Worm (Caenorhabditis elegans): ENCODE results near the gene ugt-62.

ugt-62 gene

DNA sequence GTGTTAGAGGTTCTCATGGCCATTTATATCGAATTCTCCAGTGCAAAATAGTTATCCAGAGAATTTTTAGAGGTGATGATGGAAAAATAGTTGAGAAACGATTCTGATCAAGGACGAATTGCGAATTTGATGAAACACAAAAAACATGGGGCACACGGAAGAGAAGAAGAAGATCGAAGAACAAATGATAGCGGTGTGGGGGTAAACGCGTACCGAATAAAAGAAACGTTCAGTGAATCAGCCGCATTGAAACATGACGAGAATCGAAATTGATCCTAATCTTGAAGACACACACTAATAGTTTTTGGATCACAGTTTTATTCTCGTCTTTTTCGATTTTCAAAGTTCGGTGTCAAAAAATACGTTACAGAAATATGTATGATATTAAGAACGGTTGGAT is 45.2 kb downstream of the ugt-62 start:
- no peak for TF ChIP-seq F16B12.6 (tag; optimal IDR thresholded peaks at IDR 0.05)
- TF ChIP-seq blmp-1 (tag; optimal IDR thresholded peaks at IDR 0.05) = peak; percentile 36

DNA sequence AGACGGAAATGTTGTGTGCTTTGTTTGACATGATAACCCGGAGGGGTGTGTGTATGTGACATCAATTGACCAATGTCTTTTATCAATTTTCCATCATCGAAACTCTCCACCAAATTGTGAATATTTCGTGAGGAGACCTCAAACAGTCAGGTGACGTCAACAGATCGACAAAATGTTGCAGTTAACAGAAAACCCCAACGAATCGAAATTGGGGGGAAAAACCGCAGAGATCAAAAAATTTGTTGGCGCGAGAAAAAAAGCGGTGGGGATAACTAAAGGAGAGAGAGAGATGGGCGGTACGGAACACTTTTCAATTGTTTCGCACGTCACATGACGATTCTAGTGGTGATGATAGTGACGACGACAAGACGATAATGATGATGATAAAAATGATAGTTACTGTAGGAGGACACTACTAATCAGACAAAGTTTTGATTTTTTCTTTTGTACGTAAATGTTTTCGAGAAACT is 45.8 kb downstream of the ugt-62 start:
- TF ChIP-seq ces-1 (GFP tag; optimal IDR thresholded peaks at IDR 0.05) = no peak
- peak; percentile 45 for TF ChIP-seq skn-1 (tag; optimal IDR thresholded peaks at IDR 0.05)
- peak; percentile 4 for TF ChIP-seq mef-2 (tag; optimal IDR thresholded peaks at IDR 0.05)
- TF ChIP-seq nhr-90 (tag; optimal IDR thresholded peaks at IDR 0.05; ENCODE audit: poor library complexity) = peak; percentile 78
- peak; percentile 26 to 63 for TF ChIP-seq lsy-2 (tag; optimal IDR thresholded peaks at IDR 0.05)
- no peak for TF ChIP-seq efl-3 (GFP tag; optimal IDR thresholded peaks at IDR 0.05)
- peak; percentile 39 for TF ChIP-seq nhr-77 (tag; optimal IDR thresholded peaks at IDR 0.05)
- TF ChIP-seq mdl-1 (tag; optimal IDR thresholded peaks at IDR 0.05) = peak in 1 of 2 experiments; percentile 69
- TF ChIP-seq lin-39 (tag; optimal IDR thresholded peaks at IDR 0.05) = no peak
- TF ChIP-seq nhr-237 (tag; optimal IDR thresholded peaks at IDR 0.05) = no peak
- peak; percentile 54 for TF ChIP-seq tbx-2 (tag; optimal IDR thresholded peaks at IDR 0.05)
- peak; percentile 76 for TF ChIP-seq nhr-20 (tag; optimal IDR thresholded peaks at IDR 0.05)
- TF ChIP-seq unc-30 (tag; optimal IDR thresholded peaks at IDR 0.05) = no peak
- TF ChIP-seq mep-1 (tag; optimal IDR thresholded peaks at IDR 0.05) = peak; percentile 15
- TF ChIP-seq nhr-47 (tag; optimal IDR thresholded peaks at IDR 0.05) = peak; percentile 37
- TF ChIP-seq blmp-1 (tag; optimal IDR thresholded peaks at IDR 0.05) = peak; percentile 90
- TF ChIP-seq lin-14 (GFP tag; optimal IDR thresholded peaks at IDR 0.05) = peak; percentile 76
- TF ChIP-seq nhr-19 (GFP tag; conservative IDR thresholded peaks at IDR 0.05) = peak; percentile 60
- peak; percentile 96 for TF ChIP-seq nhr-85 (tag)
- peak in 1 of 2 experiments; percentile 12 for TF ChIP-seq efl-1 (optimal IDR thresholded peaks at IDR 0.05)
- peak in 1 of 2 experiments; percentile 22 for TF ChIP-seq efl-1 (GFP tag; optimal IDR thresholded peaks at IDR 0.05 in 1 of 2)
- peak; percentile 9 for TF ChIP-seq pax-3 (tag; optimal IDR thresholded peaks at IDR 0.05)
- peak; percentile 75 for TF ChIP-seq snu-23 (GFP tag; optimal IDR thresholded peaks at IDR 0.05)
- TF ChIP-seq aha-1 (tag; optimal IDR thresholded peaks at IDR 0.05) = no peak
- TF ChIP-seq dpl-1 (GFP tag; optimal IDR thresholded peaks at IDR 0.05) = peak; percentile 23 to 49 (median 32)
- peak; percentile 25 to 74 for TF ChIP-seq lin-35 (GFP tag; optimal IDR thresholded peaks at IDR 0.05)
- no peak for TF ChIP-seq dsc-1 (tag; optimal IDR thresholded peaks at IDR 0.05)
- peak; percentile 59 for TF ChIP-seq elt-2 (tag; optimal IDR thresholded peaks at IDR 0.05)
- TF ChIP-seq unc-130 (tag; optimal IDR thresholded peaks at IDR 0.05) = peak; percentile 49
- no peak for TF ChIP-seq isw-1 (GFP tag; IDR thresholded peaks at IDR 0.05)
- peak; percentile 4 for TF ChIP-seq xbp-1 (tag; optimal IDR thresholded peaks at IDR 0.05)
- TF ChIP-seq pqm-1 (tag; optimal IDR thresholded peaks at IDR 0.05) = no peak
- TF ChIP-seq C16A3.4 (tag; optimal IDR thresholded peaks at IDR 0.05) = peak; percentile 41
- TF ChIP-seq nhr-71 (tag; optimal IDR thresholded peaks at IDR 0.05) = peak; percentile 75
- TF ChIP-seq Y116A8C.19 (tag; optimal IDR thresholded peaks at IDR 0.05; ENCODE audit: borderline replicate concordance) = no peak
- peak in 4 of 6 experiments; percentile 50 to 99 (median 70) for TF ChIP-seq elt-3 (tag; optimal IDR thresholded peaks at IDR 0.05)
- peak; percentile 12 for TF ChIP-seq pag-3 (tag; optimal IDR thresholded peaks at IDR 0.05; ENCODE audit: borderline replicate concordance, insufficient read depth)
- no peak for TF ChIP-seq unc-62 (GFP tag; optimal IDR thresholded peaks at IDR 0.05)

DNA sequence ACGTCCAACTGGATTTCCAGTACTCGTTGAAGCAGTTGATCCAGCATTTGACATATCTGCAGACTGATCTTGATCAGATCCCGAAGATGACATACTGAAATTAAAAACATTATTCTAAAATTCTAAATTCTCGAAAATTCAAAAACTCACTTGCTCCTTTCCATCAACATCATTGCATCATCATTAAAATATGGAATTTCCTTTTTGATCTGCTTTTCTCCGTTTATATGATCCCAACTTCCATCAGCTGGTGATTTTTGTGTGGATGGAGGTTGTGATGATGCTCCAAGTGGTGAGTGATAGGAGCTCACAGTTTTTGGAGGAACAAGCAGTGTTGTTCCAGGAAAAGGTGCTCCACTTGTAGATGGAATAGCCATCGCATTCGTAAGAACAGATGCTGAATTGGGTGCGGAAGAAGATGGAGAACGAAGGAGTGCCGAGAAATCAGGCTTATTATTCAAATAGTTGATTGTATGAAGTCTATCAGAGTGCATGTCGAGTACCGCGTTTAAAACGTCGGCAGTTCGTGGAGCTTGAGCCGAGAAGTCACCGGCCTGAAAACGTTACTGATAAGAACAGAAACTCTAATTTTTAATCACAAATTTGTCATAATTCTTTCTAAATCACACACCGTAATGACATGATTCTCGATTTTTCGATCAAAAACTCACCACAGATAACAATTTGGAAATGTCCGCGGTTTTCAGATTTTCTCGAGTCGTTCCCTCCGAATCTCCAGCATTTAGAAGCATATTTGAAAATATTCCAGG is 47.2 kb downstream of the ugt-62 start:
- no peak for TF ChIP-seq efl-1 (optimal IDR thresholded peaks at IDR 0.05)
- peak in 1 of 2 experiments; percentile 3 for TF ChIP-seq efl-1 (GFP tag; optimal IDR thresholded peaks at IDR 0.05 in 1 of 2)
- TF ChIP-seq ets-5 (GFP tag; IDR thresholded peaks at IDR 0.05) = 0 out of 2 replicates have a peak, but pooled peaks have one; percentile 51
- no peak for TF ChIP-seq unc-86 (tag; optimal IDR thresholded peaks at IDR 0.05)
- TF ChIP-seq ztf-11 (tag; optimal IDR thresholded peaks at IDR 0.05) = no peak
- no peak for TF ChIP-seq F16B12.6 (tag; optimal IDR thresholded peaks at IDR 0.05)
- TF ChIP-seq snpc-4 (tag; optimal IDR thresholded peaks at IDR 0.05) = no peak
- peak; percentile 61 for TF ChIP-seq elt-2 (tag; optimal IDR thresholded peaks at IDR 0.05)
- no peak for TF ChIP-seq nhr-47 (tag; optimal IDR thresholded peaks at IDR 0.05)
- no peak for TF ChIP-seq nhr-76 (tag; optimal IDR thresholded peaks at IDR 0.05)
- no peak for TF ChIP-seq xbp-1 (tag; optimal IDR thresholded peaks at IDR 0.05)
- TF ChIP-seq hpl-2 (GFP tag; optimal IDR thresholded peaks at IDR 0.05) = no peak
- no peak for TF ChIP-seq hlh-4 (tag; optimal IDR thresholded peaks at IDR 0.05)

Data from whole organism, L1 larva.